Worm (Caenorhabditis elegans) whole organism, L2 larva: ENCODE results near the gene fbxb-88.

Experiments used
- C34F6.9 ChIP-seq: fragments of 150-350 bp; optimal IDR thresholded peaks from 2 replicates; lab custom pipeline; 2014; ENCODE audit warnings: missing biosample characterization, missing genetic modification characterization
- F13H6.1 ChIP-seq: sonication (generic microtip); optimal IDR thresholded peaks from 2 replicates; lab custom pipeline; 2016; ENCODE audit warnings: missing genetic modification characterization, missing compliant biosample characterization
- Y55F3AM.14 ChIP-seq: fragments of 200-800 bp; sonication (Bioruptor generic); optimal IDR thresholded peaks from 2 replicates; lab custom pipeline; 2018; ENCODE audit warnings: mild to moderate bottlenecking, missing genetic modification characterization, missing compliant biosample characterization
- aly-2 ChIP-seq: fragments of 150-350 bp; optimal IDR thresholded peaks from 2 replicates; lab custom pipeline; 2014; ENCODE audit warnings: missing biosample characterization, missing genetic modification characterization
- ama-1 ChIP-seq: fragments of 150-350 bp; optimal IDR thresholded peaks from 2 replicates; lab custom pipeline; 2018; ENCODE audit warnings: inconsistent platforms
- blmp-1 ChIP-seq: sonication (generic microtip); optimal IDR thresholded peaks from 2 replicates; lab custom pipeline; 2017; ENCODE audit warnings: missing genetic modification characterization, mild to moderate bottlenecking, missing compliant biosample characterization, antibody characterized with exemption, moderate library complexity; ENCODE audit not compliant: insufficient read depth
- ceh-16 ChIP-seq: fragments of 150-350 bp; optimal IDR thresholded peaks from 2 replicates; lab custom pipeline; 2014; ENCODE audit warnings: missing biosample characterization, missing genetic modification characterization
- crh-2 ChIP-seq: sonication (generic microtip); optimal IDR thresholded peaks from 2 replicates; lab custom pipeline; 2017; ENCODE audit warnings: missing biosample characterization, missing genetic modification characterization
- dmd-4 ChIP-seq: sonication (generic microtip); optimal IDR thresholded peaks from 2 replicates; lab custom pipeline; 2017; ENCODE audit warnings: missing biosample characterization, missing genetic modification characterization
- egl-27 ChIP-seq: sonication (generic microtip); optimal IDR thresholded peaks from 3 replicates; lab custom pipeline; 2017; ENCODE audit warnings: missing biosample characterization, missing genetic modification reagents, missing genetic modification characterization
- elt-3 ChIP-seq: sonication (generic microtip); optimal IDR thresholded peaks from 2 replicates; lab custom pipeline; 2017; ENCODE audit warnings: missing biosample characterization, missing genetic modification characterization
- fos-1 ChIP-seq: fragments of 150-350 bp; optimal IDR thresholded peaks from 2 replicates; lab custom pipeline; 2014; ENCODE audit warnings: missing biosample characterization, missing genetic modification characterization
- gmeb-1 ChIP-seq: fragments of 150-350 bp; optimal IDR thresholded peaks from 2 replicates; lab custom pipeline; 2014; ENCODE audit warnings: missing biosample characterization, missing genetic modification characterization
- lin-11 ChIP-seq: fragments of 150-350 bp; sonication (generic microtip); optimal IDR thresholded peaks from 2 replicates; lab custom pipeline; 2014; ENCODE audit warnings: missing biosample characterization, missing genetic modification characterization, inconsistent platforms, mixed read lengths
- lin-39 ChIP-seq: fragments of 150-350 bp; optimal IDR thresholded peaks from 2 replicates; lab custom pipeline; 2014; ENCODE audit warnings: missing biosample characterization, missing genetic modification reagents, missing genetic modification characterization
- lsy-2 ChIP-seq, 2 experiments: fragments of 150-350 bp in 1 of 2; sonication (generic microtip) in 1 of 2; optimal IDR thresholded peaks; 2 replicates each; lab custom pipeline; 2014 to 2017; ENCODE audit warnings: missing biosample characterization in 2 of 2, missing genetic modification characterization in 2 of 2
- mab-5 ChIP-seq: fragments of 150-350 bp; optimal IDR thresholded peaks from 2 replicates; lab custom pipeline; 2014; ENCODE audit warnings: missing biosample characterization, missing genetic modification characterization
- mbf-1 ChIP-seq: sonication (generic microtip); optimal IDR thresholded peaks from 2 replicates; lab custom pipeline; 2017; ENCODE audit warnings: missing biosample characterization, missing genetic modification characterization
- nhr-10 ChIP-seq: sonication (generic microtip); optimal IDR thresholded peaks from 2 replicates; lab custom pipeline; 2017; ENCODE audit warnings: missing biosample characterization, missing genetic modification characterization
- nhr-11 ChIP-seq: fragments of 150-350 bp; optimal IDR thresholded peaks from 2 replicates; lab custom pipeline; 2014; ENCODE audit warnings: missing biosample characterization, missing genetic modification characterization
- nhr-12 ChIP-seq: fragments of 150-350 bp; optimal IDR thresholded peaks from 2 replicates; lab custom pipeline; 2014; ENCODE audit warnings: missing biosample characterization, missing genetic modification characterization
- nhr-129 ChIP-seq: fragments of 150-350 bp; optimal IDR thresholded peaks from 2 replicates; lab custom pipeline; 2014; ENCODE audit warnings: missing biosample characterization, missing genetic modification characterization
- nhr-237 ChIP-seq: fragments of 150-350 bp; optimal IDR thresholded peaks from 2 replicates; lab custom pipeline; 2014; ENCODE audit warnings: missing biosample characterization, missing genetic modification characterization
- nhr-25 ChIP-seq: fragments of 150-350 bp; sonication (generic microtip); optimal IDR thresholded peaks from 3 replicates; lab custom pipeline; 2014; ENCODE audit warnings: missing biosample characterization, missing genetic modification characterization
- nhr-6 ChIP-seq: fragments of 150-350 bp; optimal IDR thresholded peaks from 2 replicates; lab custom pipeline; 2014; ENCODE audit warnings: missing biosample characterization, missing genetic modification characterization
- nhr-77 ChIP-seq: fragments of 150-350 bp; optimal IDR thresholded peaks from 2 replicates; lab custom pipeline; 2014; ENCODE audit warnings: missing biosample characterization, missing genetic modification characterization
- peb-1 ChIP-seq: fragments of 150-350 bp; optimal IDR thresholded peaks from 2 replicates; lab custom pipeline; 2014; ENCODE audit warnings: missing biosample characterization, missing genetic modification characterization
- sem-4 ChIP-seq: fragments of 150-350 bp; optimal IDR thresholded peaks from 2 replicates; lab custom pipeline; 2014; ENCODE audit warnings: missing biosample characterization, missing genetic modification reagents, missing genetic modification characterization
- skn-1 ChIP-seq: sonication (generic microtip); optimal IDR thresholded peaks from 2 replicates; lab custom pipeline; 2017; ENCODE audit warnings: missing biosample characterization, missing genetic modification characterization
- sma-9 ChIP-seq, 2 experiments: fragments of 150-350 bp in 1 of 2; sonication (generic microtip) in 1 of 2; optimal IDR thresholded peaks; 2 replicates each; lab custom pipeline; 2014 to 2016; ENCODE audit warnings: missing genetic modification characterization in 2 of 2, mild to moderate bottlenecking in 1 of 2, missing biosample characterization in 1 of 2, missing compliant biosample characterization in 1 of 2, missing genetic modification reagents in 1 of 2, moderate library complexity in 1 of 2
- snpc-4 ChIP-seq: fragments of 150-350 bp; optimal IDR thresholded peaks from 2 replicates; lab custom pipeline; 2014; ENCODE audit warnings: missing biosample characterization, missing genetic modification characterization
- unc-55 ChIP-seq: fragments of 150-350 bp; sonication (generic microtip); optimal IDR thresholded peaks from 3 replicates; lab custom pipeline; 2014; ENCODE audit warnings: missing biosample characterization, missing genetic modification reagents, missing genetic modification characterization
- unc-62 ChIP-seq: fragments of 150-350 bp; optimal IDR thresholded peaks from 2 replicates; lab custom pipeline; 2014; ENCODE audit warnings: missing biosample characterization, missing genetic modification reagents, missing genetic modification characterization
- ztf-1 ChIP-seq: fragments of 200-800 bp; sonication (Bioruptor generic); conservative IDR thresholded peaks from 2 replicates; pipeline ENCODE4 v1.3.6; 2022; ENCODE audit warnings: missing genetic modification characterization, missing compliant biosample characterization
- ztf-11 ChIP-seq: sonication (generic microtip); optimal IDR thresholded peaks from 2 replicates; lab custom pipeline; 2017; ENCODE audit warnings: missing biosample characterization, missing genetic modification characterization
- ztf-4 ChIP-seq: fragments of 150-350 bp; optimal IDR thresholded peaks from 2 replicates; lab custom pipeline; 2014; ENCODE audit warnings: missing biosample characterization, missing genetic modification characterization

fbxb-88 gene

DNA sequence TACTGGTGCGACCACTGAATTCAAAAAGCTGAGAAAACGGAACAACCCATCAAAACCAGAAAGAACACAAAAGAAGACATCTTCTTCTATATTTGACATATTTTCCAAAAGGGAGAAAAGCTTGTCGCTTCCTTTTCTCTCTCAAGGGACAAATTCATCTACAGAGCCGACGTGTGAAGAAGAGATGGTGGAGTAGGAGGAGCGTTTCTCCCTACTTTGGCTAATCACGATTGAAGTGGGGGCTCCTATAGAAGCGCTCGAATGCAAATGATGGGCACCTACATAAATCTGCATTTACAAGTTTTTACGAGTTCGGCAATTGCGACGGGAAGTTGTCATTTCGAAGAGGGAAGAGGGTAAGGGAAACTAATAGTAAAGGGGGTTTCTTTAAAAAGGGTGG is 21.4 kb downstream of the fbxb-88 start:
- TF ChIP-seq Y55F3AM.14 (peak; percentile 3), aly-2 (no peak), lin-39 (tag; lab: Kevin White, UChicago) (no peak), mbf-1 (tag; lab: Kevin White, UChicago) (no peak), nhr-12 (no peak), mab-5 (tag; lab: Kevin White, UChicago) (peak; percentile 68), ztf-4 (tag; lab: Kevin White, UChicago) (no peak), ztf-11 (tag; lab: Kevin White, UChicago) (no peak), ceh-16 (no peak), fos-1 (tag; lab: Kevin White, UChicago) (no peak), ama-1 (lab: Kevin White, UChicago) (no peak), sem-4 (tag; lab: Kevin White, UChicago) (no peak), peb-1 (tag; lab: Kevin White, UChicago) (no peak), nhr-6 (tag; lab: Kevin White, UChicago) (no peak)
- TF ChIP-seq, all 48 proteins: peak for 2

DNA sequence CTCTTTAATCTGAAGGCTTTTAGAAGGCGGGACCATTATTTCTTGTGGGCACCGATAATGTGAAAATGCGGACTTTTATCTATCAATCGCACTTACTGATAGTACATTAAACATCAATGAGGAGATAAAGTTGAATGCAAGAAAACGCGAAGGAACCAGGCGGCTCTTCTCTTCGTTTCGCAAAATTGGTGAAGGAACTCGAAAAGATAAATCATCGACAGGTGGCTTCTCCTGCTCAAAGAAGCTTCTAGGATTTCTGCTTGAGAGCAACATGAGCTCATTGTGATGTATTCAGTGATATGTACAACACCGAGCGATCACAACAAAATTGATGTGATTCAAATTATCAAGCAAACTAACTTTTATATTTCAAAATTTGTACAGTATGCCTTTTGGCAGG is 21.9 kb downstream of the fbxb-88 start:
- no peak for TF ChIP-seq ztf-11 (tag; lab: Kevin White, UChicago)
- peak; percentile 16 for TF ChIP-seq nhr-129 (tag; lab: Kevin White, UChicago)
- peak; percentile 35 for TF ChIP-seq F13H6.1 (tag; lab: Kevin White, UChicago)
- TF ChIP-seq nhr-12, result no peak
- peak; percentile 48 for TF ChIP-seq sma-9 (GFP tag; optimal IDR thresholded peaks at IDR 0.05; lab: Kevin White, UChicago)
- no peak for TF ChIP-seq sma-9 (tag; optimal IDR thresholded peaks at IDR 0.05; lab: Kevin White, UChicago)
- TF ChIP-seq unc-62 (GFP tag; lab: Kevin White, UChicago), result no peak
- no peak for TF ChIP-seq sem-4 (tag; lab: Kevin White, UChicago)
- TF ChIP-seq ceh-16, result no peak
- TF ChIP-seq lsy-2 (tag; optimal IDR thresholded peaks at IDR 0.05; lab: Kevin White, UChicago), result peak in 1 of 2 experiments; percentile 40
- TF ChIP-seq ztf-4 (tag; lab: Kevin White, UChicago), result no peak
- no peak for TF ChIP-seq egl-27

DNA sequence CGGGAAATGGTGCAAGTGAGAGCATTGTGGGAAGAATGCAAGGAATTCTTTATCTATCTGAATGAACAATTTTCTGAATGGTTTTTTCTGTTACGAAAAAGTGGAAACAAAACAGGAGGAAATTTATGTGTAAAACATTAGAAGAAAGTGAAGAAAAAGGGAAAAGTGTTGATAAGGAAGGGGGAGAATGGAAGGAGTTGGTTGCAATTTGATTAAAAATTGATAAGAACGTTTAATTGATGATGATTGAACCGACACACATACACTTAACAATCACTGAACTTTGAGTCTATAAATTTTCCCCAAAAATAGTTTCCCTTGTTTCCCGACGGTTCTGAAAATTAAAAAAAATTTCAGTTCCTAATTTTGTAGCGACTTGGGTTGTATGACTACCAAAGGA is 24.8 kb downstream of the fbxb-88 start:
- TF ChIP-seq fos-1 (tag; lab: Kevin White, UChicago) (peak; percentile 83), ceh-16 (no peak), ztf-4 (tag; lab: Kevin White, UChicago) (no peak), nhr-237 (no peak), crh-2 (peak; percentile 24), blmp-1 (tag; lab: Kevin White, UChicago) (peak; percentile 77)

DNA sequence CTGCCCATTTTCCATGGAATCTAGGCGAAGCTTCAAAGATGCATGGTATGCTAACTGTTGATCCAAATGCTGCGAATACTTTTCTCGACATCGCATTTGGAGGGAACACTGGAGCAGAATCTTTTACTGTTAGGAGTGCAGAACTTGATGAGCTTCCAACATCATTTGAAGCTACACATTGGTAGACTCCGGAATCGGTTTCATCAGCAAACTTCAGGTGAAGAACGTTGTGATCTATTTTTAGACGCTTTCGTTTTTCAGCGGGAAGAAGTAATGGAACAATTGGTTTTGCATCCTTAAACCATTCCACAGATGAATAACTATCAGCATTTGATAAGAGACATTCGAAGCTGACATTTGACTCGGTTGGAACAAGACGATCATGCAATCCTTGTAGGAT is 27.2 kb downstream of the fbxb-88 start:
- TF ChIP-seq crh-2 (no peak), lin-39 (tag; lab: Kevin White, UChicago) (no peak), ama-1 (lab: Kevin White, UChicago) (no peak), ztf-11 (tag; lab: Kevin White, UChicago) (no peak), aly-2 (no peak), nhr-129 (tag; lab: Kevin White, UChicago) (no peak), peb-1 (tag; lab: Kevin White, UChicago) (no peak)

DNA sequence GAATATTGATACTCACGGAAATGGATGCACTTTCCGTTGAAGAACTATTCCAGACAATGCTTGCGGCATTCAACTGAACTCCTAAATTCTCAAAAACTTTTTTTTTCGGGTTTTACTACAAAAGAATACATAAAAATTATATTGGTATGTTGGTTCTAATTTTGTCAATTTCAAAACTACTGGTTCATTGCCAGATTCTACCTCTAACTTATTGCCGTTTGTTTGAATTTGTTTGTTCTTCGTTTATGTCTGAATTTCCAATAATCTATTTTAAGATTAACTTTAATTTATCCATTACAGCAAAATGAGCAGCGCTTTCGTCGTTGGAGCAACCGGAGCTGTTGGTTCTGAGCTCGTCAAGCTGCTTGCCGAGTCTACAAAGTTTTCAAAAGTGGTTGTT is 30.6 kb downstream of the fbxb-88 start, which contains the start of gene C33F10.14:
TSS of gene C33F10.14 (plus strand) at position 301 of the 400 bp plus-strand sequence.
- TF ChIP-seq ceh-16 (no peak), Y55F3AM.14 (no peak), elt-3 (tag; lab: Kevin White, UChicago) (no peak), unc-62 (GFP tag; lab: Kevin White, UChicago) (no peak), lin-11 (tag; lab: Kevin White, UChicago) (no peak), mbf-1 (tag; lab: Kevin White, UChicago) (no peak), ama-1 (lab: Kevin White, UChicago) (no peak), sma-9 (GFP tag; optimal IDR thresholded peaks at IDR 0.05; lab: Kevin White, UChicago) (no peak), sma-9 (tag; optimal IDR thresholded peaks at IDR 0.05; lab: Kevin White, UChicago) (no peak), snpc-4 (tag; lab: Kevin White, UChicago) (no peak), unc-55 (GFP tag; lab: Kevin White, UChicago) (no peak), sem-4 (tag; lab: Kevin White, UChicago) (no peak), dmd-4 (tag; lab: Kevin White, UChicago) (no peak)

DNA sequence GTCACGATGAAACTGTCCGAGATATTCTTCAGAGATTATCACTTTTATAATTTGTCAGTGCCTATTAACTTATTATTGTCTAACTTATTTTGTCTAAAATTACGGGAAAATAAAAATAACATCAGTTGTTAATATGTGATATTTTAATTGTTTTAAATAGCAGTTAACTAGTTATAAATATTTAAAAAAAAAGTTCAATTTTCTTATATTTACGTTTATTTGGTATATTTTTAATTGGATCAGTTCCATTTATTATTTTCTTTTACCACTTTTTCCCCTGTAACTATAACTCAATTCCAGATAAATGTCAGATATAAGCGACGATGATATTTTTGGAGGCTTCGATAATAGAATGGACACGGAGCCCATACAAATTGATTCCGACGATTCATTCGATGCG is 32.2 kb downstream of the fbxb-88 start, which contains the start of gene C33F10.4:
TSS of gene C33F10.4 (plus strand) at position 301 of the 400 bp plus-strand sequence.
- TF ChIP-seq skn-1 (tag; lab: Kevin White, UChicago) (no peak), nhr-6 (tag; lab: Kevin White, UChicago) (no peak), ztf-1 (no peak), C34F6.9 (tag; lab: Kevin White, UChicago) (no peak), mbf-1 (tag; lab: Kevin White, UChicago) (no peak), crh-2 (no peak), unc-55 (GFP tag; lab: Kevin White, UChicago) (no peak), elt-3 (tag; lab: Kevin White, UChicago) (no peak), gmeb-1 (no peak), ztf-11 (tag; lab: Kevin White, UChicago) (no peak), nhr-77 (tag; lab: Kevin White, UChicago) (no peak), nhr-25 (tag; lab: Kevin White, UChicago) (no peak), F13H6.1 (tag; lab: Kevin White, UChicago) (no peak), nhr-10 (tag; lab: Kevin White, UChicago) (no peak), nhr-11 (tag; lab: Kevin White, UChicago) (no peak), fos-1 (tag; lab: Kevin White, UChicago) (no peak), unc-62 (GFP tag; lab: Kevin White, UChicago) (no peak)
